Worm (Caenorhabditis elegans) whole organism, young adult: ENCODE data around the gene C17C3.9.
A peak's percentile ranks its signal among the peaks of the same experiment; 100 is the strongest.

Source experiments
- B0019.2 ChIP-seq: fragments of 200-800 bp; sonication (Bioruptor generic); conservative IDR thresholded peaks from 2 replicates; pipeline ENCODE4 v1.3.6; 2022; ENCODE audit warnings: missing genetic modification reagents, missing genetic modification characterization, missing compliant biosample characterization
- C06A6.2 ChIP-seq: fragments of 200-800 bp; sonication (Bioruptor generic); conservative IDR thresholded peaks from 2 replicates; pipeline ENCODE4 v1.3.6; 2022; ENCODE audit warnings: missing genetic modification characterization, missing compliant biosample characterization
- C17E4.6 ChIP-seq: fragments of 200-800 bp; sonication (Bioruptor generic); IDR thresholded peaks from 2 replicates; pipeline ENCODE4 v1.3.6; 2022; ENCODE audit warnings: missing genetic modification reagents, missing genetic modification characterization, missing compliant biosample characterization
- D2030.7 ChIP-seq: fragments of 200-800 bp; sonication (Bioruptor generic); IDR thresholded peaks from 2 replicates; pipeline ENCODE4 v1.3.6; 2022; ENCODE audit warnings: missing genetic modification reagents, missing genetic modification characterization, missing compliant biosample characterization
- F22D6.2 ChIP-seq: sonication (generic microtip); optimal IDR thresholded peaks from 2 replicates; lab custom pipeline; 2016; ENCODE audit warnings: mild to moderate bottlenecking, missing genetic modification characterization, missing compliant biosample characterization
- F23B12.7 ChIP-seq: sonication (generic microtip); optimal IDR thresholded peaks from 2 replicates; lab custom pipeline; 2017; ENCODE audit warnings: missing genetic modification characterization, mild to moderate bottlenecking, missing compliant biosample characterization, antibody characterized with exemption, moderate library complexity; ENCODE audit not compliant: insufficient read depth
- K12H6.12 ChIP-seq: fragments of 200-800 bp; sonication (Bioruptor generic); optimal IDR thresholded peaks from 2 replicates; lab custom pipeline; 2018; ENCODE audit warnings: mild to moderate bottlenecking, missing genetic modification characterization, missing compliant biosample characterization
- T26A5.8 ChIP-seq: sonication (generic microtip); optimal IDR thresholded peaks from 2 replicates; lab custom pipeline; 2016; ENCODE audit warnings: missing genetic modification characterization, missing compliant biosample characterization
- Y53G8AR.9 ChIP-seq: fragments of 200-800 bp; sonication (Bioruptor generic); conservative IDR thresholded peaks from 2 replicates; pipeline ENCODE4 v1.3.6; 2022; ENCODE audit warnings: missing genetic modification reagents, missing genetic modification characterization, missing compliant biosample characterization
- Y56A3A.18 ChIP-seq: fragments of 200-800 bp; sonication (Bioruptor generic); IDR thresholded peaks from 2 replicates; pipeline ENCODE4 v1.3.6; 2022; ENCODE audit warnings: missing genetic modification reagents, missing genetic modification characterization, missing compliant biosample characterization
- athp-1 ChIP-seq: sonication (generic microtip); optimal IDR thresholded peaks from 2 replicates; lab custom pipeline; 2017; ENCODE audit warnings: mild to moderate bottlenecking, missing genetic modification characterization, missing compliant biosample characterization
- attf-5 ChIP-seq: fragments of 200-800 bp; sonication (Bioruptor generic); optimal IDR thresholded peaks from 2 replicates; lab custom pipeline; 2018; ENCODE audit warnings: mild to moderate bottlenecking, missing genetic modification characterization, missing compliant biosample characterization
- bed-2 ChIP-seq: fragments of 200-800 bp; sonication (Bioruptor generic); IDR thresholded peaks from 2 replicates; pipeline ENCODE4 v1.3.6; 2022; ENCODE audit warnings: missing genetic modification reagents, missing genetic modification characterization, missing compliant biosample characterization
- ceh-58 ChIP-seq: fragments of 200-800 bp; sonication (Bioruptor generic); IDR thresholded peaks from 2 replicates; pipeline ENCODE4 v1.3.6; 2022; ENCODE audit warnings: missing genetic modification characterization, missing compliant biosample characterization
- ceh-79 ChIP-seq: sonication (generic microtip); optimal IDR thresholded peaks from 2 replicates; lab custom pipeline; 2017; ENCODE audit warnings: mild to moderate bottlenecking, missing genetic modification characterization, missing compliant biosample characterization
- efl-1 ChIP-seq: fragments of 150-350 bp; optimal IDR thresholded peaks from 2 replicates; lab custom pipeline; 2014; ENCODE audit warnings: missing biosample characterization, missing genetic modification reagents, missing genetic modification characterization
- egl-18 ChIP-seq: fragments of 200-800 bp; sonication (Bioruptor generic); IDR thresholded peaks from 2 replicates; pipeline ENCODE4 v1.3.6; 2022; ENCODE audit warnings: missing genetic modification reagents, missing genetic modification characterization, missing compliant biosample characterization
- ekl-4 ChIP-seq: fragments of 200-800 bp; sonication (Bioruptor generic); IDR thresholded peaks from 2 replicates; pipeline ENCODE4 v1.3.6; 2022; ENCODE audit warnings: missing genetic modification reagents, missing genetic modification characterization, missing compliant biosample characterization
- fkh-3 ChIP-seq: sonication (generic microtip); optimal IDR thresholded peaks from 2 replicates; lab custom pipeline; 2016; ENCODE audit warnings: mild to moderate bottlenecking, missing genetic modification characterization, missing compliant biosample characterization
- hlh-12 ChIP-seq: sonication (generic microtip); optimal IDR thresholded peaks from 2 replicates; lab custom pipeline; 2016; ENCODE audit warnings: missing genetic modification characterization, missing compliant biosample characterization
- lin-35 ChIP-seq, 3 experiments: fragments of 150-350 bp in 2 of 3; sonication (generic microtip) in 1 of 3; optimal IDR thresholded peaks; 2 replicates each; lab custom pipeline; 2014 to 2018; ENCODE audit warnings: missing biosample characterization in 3 of 3, missing genetic modification characterization in 3 of 3, missing genetic modification reagents in 3 of 3
- madf-10 ChIP-seq: sonication (generic microtip); optimal IDR thresholded peaks from 2 replicates; lab custom pipeline; 2016; ENCODE audit warnings: mild to moderate bottlenecking, missing genetic modification characterization, missing compliant biosample characterization
- mes-4 ChIP-seq: sonication (generic microtip); optimal IDR thresholded peaks from 2 replicates; lab custom pipeline; 2016; ENCODE audit warnings: missing genotype, missing genetic modification characterization, missing compliant biosample characterization
- mxl-1 ChIP-seq: sonication (generic microtip); optimal IDR thresholded peaks from 2 replicates; lab custom pipeline; 2016; ENCODE audit warnings: missing genetic modification characterization, missing compliant biosample characterization
- nfya-1 ChIP-seq: sonication (generic microtip); optimal IDR thresholded peaks from 2 replicates; lab custom pipeline; 2017; ENCODE audit warnings: antibody characterized with exemption, missing compliant biosample characterization, missing genetic modification characterization, borderline replicate concordance; ENCODE audit not compliant: insufficient read depth
- nfyb-1 ChIP-seq: fragments of 200-800 bp; sonication (Bioruptor generic); IDR thresholded peaks from 2 replicates; pipeline ENCODE4 v1.3.6; 2022; ENCODE audit warnings: missing genetic modification reagents, missing genetic modification characterization, missing compliant biosample characterization
- nhr-80 ChIP-seq: sonication (generic microtip); optimal IDR thresholded peaks from 2 replicates; lab custom pipeline; 2016; ENCODE audit warnings: missing genetic modification characterization, missing compliant biosample characterization
- nhr-90 ChIP-seq: sonication (generic microtip); optimal IDR thresholded peaks from 2 replicates; lab custom pipeline; 2016; ENCODE audit warnings: missing genotype, mild to moderate bottlenecking, missing genetic modification characterization, missing compliant biosample characterization
- repo-1 ChIP-seq: sonication (generic microtip); optimal IDR thresholded peaks from 2 replicates; lab custom pipeline; 2017; ENCODE audit warnings: mild to moderate bottlenecking, missing genetic modification characterization, missing compliant biosample characterization
- rpc-1 ChIP-seq, 2 experiments: fragments of 150-350 bp in 1 of 2; sonication (generic microtip) in 1 of 2; optimal IDR thresholded peaks; 2 replicates each; lab custom pipeline; 2014 to 2018; ENCODE audit warnings: missing biosample characterization in 1 of 2, missing genetic modification characterization in 1 of 2, missing genetic modification reagents in 1 of 2, missing genotype in 1 of 2
- tbx-9 ChIP-seq: sonication (generic microtip); optimal IDR thresholded peaks from 2 replicates; lab custom pipeline; 2016; ENCODE audit warnings: borderline replicate concordance, missing genetic modification characterization, inconsistent platforms, missing compliant biosample characterization
- unc-130 ChIP-seq: sonication (generic microtip); optimal IDR thresholded peaks from 2 replicates; lab custom pipeline; 2016; ENCODE audit warnings: missing genetic modification reagents, missing genetic modification characterization, missing compliant biosample characterization
- unc-62 ChIP-seq: fragments of 150-350 bp; optimal IDR thresholded peaks from 2 replicates; lab custom pipeline; 2014; ENCODE audit warnings: missing biosample characterization, missing genetic modification reagents, missing genetic modification characterization
- ztf-26 ChIP-seq: sonication (generic microtip); optimal IDR thresholded peaks from 2 replicates; lab custom pipeline; 2017; ENCODE audit warnings: missing genetic modification characterization, missing compliant biosample characterization

The C17C3.9 gene

DNA sequence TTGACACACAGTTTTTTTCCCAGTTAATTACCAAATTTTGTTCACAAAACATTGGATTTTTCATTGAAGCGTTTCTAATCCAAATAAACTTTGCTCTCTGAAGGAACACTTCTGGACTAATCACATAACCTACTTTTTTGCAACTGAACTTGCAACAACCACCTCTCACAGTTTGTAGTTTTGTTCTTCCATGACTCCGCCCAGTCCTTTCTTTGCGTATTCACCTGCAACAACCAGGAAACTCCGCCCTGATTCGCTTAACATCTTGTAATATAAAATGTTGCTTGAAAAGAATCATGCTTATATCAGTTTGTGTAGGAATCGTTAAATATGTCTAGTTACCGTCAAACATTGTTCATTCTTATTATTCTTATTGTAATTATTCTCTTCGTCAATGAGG is 24.4 kb upstream of the C17C3.9 start, which contains the start of gene ins-11 (continued):
- TF ChIP-seq lin-35 (GFP tag; optimal IDR thresholded peaks at IDR 0.05; lab: Kevin White, UChicago), result no peak
- no peak for TF ChIP-seq ceh-58 (GFP tag; lab: Robert Waterston, UW)
- TF ChIP-seq C17E4.6 (GFP tag; lab: Robert Waterston, UW), result no peak
- no peak for TF ChIP-seq T26A5.8
- TF ChIP-seq nhr-90 (tag; lab: Kevin White, UChicago), result no peak
- TF ChIP-seq, all 124 proteins: peak for 0

- TF ChIP-seq Y56A3A.18 (GFP tag; lab: Robert Waterston, UW) (no peak), tbx-9 (tag; lab: Kevin White, UChicago) (no peak), rpc-1 (optimal IDR thresholded peaks at IDR 0.05; lab: Kevin White, UChicago) (no peak), rpc-1 (tag; optimal IDR thresholded peaks at IDR 0.05; lab: Kevin White, UChicago) (no peak), F22D6.2 (tag; lab: Kevin White, UChicago) (no peak), ceh-79 (tag; lab: Kevin White, UChicago) (no peak), fkh-3 (tag; lab: Kevin White, UChicago) (no peak), B0019.2 (GFP tag; lab: Robert Waterston, UW) (no peak), unc-130 (GFP tag; lab: Kevin White, UChicago) (no peak), K12H6.12 (tag; lab: Kevin White, UChicago) (no peak), athp-1 (tag; lab: Kevin White, UChicago) (no peak), D2030.7 (GFP tag; lab: Robert Waterston, UW) (no peak), efl-1 (no peak), repo-1 (no peak), bed-2 (GFP tag; lab: Robert Waterston, UW) (no peak)
Observed at ce11 chrII:5555522-5555921, 23.4 kb upstream of the C17C3.9 start.

ce11 chrII:5554788-5555187 is 22.7 kb upstream of the C17C3.9 start:
- TF ChIP-seq nhr-80 (peak; percentile 27), unc-62 (peak; percentile 11), attf-5 (GFP tag; lab: Kevin White, UChicago) (no peak), Y53G8AR.9 (GFP tag; lab: Robert Waterston, UW) (no peak), ceh-79 (tag; lab: Kevin White, UChicago) (no peak), C06A6.2 (GFP tag; lab: Robert Waterston, UW) (no peak), egl-18 (GFP tag; lab: Robert Waterston, UW) (no peak), nfya-1 (tag; lab: Kevin White, UChicago) (no peak), mxl-1 (tag; lab: Kevin White, UChicago) (no peak)

- no peak for TF ChIP-seq mes-4 (tag; lab: Kevin White, UChicago)
- no peak for TF ChIP-seq F23B12.7 (tag; lab: Kevin White, UChicago)
- TF ChIP-seq tbx-9 (tag; lab: Kevin White, UChicago), result no peak
- no peak for TF ChIP-seq hlh-12 (tag; lab: Kevin White, UChicago)
- no peak for TF ChIP-seq mxl-1 (tag; lab: Kevin White, UChicago)
- no peak for TF ChIP-seq madf-10 (tag; lab: Kevin White, UChicago)
- no peak for TF ChIP-seq K12H6.12 (tag; lab: Kevin White, UChicago)
- TF ChIP-seq ztf-26 (tag; lab: Kevin White, UChicago), result no peak
- no peak for TF ChIP-seq ceh-79 (tag; lab: Kevin White, UChicago)
- no peak for TF ChIP-seq nfyb-1 (GFP tag; lab: Robert Waterston, UW)
- TF ChIP-seq ekl-4 (GFP tag; lab: Robert Waterston, UW), result no peak
Observed at ce11 chrII:5554317-5554716, 22.2 kb upstream of the C17C3.9 start, which contains the start of gene ins-12. Gene ins-12, plus strand, starts transcription at chrII:5554617.
